Fruit fly (Drosophila melanogaster): Measurements from ENCODE around the gene salt.

Gene salt

DNA sequence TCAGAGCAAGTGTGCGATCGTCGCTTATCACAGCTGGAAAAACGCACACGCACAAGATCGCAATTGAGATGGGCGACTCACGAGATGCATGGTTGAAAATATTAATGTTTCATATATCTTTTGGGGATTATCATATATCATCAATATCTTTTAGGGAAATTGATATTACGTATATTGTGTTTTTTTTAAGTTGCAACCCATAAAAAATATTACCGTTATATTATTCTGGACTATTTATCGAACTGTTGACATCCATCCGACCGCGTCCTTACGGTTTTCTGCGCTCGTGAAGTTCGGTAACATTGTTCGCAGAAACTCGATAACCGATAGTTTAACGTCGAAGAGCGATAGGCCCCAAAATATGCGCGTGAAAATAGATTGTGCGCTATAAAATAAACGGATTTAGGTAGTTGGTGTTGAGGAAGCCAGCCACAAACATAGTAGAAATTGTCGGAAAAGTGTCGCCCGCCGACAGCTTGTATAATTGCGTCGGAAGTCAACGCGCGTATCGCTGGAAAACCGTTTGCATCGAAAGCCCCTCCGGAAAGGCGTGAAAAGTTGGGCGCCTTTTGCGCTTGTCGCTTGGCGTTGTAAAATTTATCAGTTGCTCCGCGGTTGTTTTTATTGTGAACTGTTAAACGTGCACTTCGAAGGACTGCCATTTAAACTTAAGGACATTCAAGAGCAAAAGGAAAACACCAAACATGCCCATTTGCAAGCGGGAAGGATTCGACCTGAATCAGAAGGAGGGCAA, 39.3 kb upstream of the salt start, which contains the start of the genes Mccc1 and Acf (continued):
- TF ChIP-seq dpn (GFP tag; optimal IDR thresholded peaks at IDR 0.05) (peak; percentile 42 to 51), CG6765 (GFP tag; optimal IDR thresholded peaks at IDR 0.05) (no peak), slbo (GFP tag; IDR thresholded peaks at IDR 0.05) (peak; percentile 43), CG15073 (GFP tag; optimal IDR thresholded peaks at IDR 0.05) (no peak), CG2116 (GFP tag; optimal IDR thresholded peaks at IDR 0.05) (peak; percentile 84), lilli (GFP tag; optimal IDR thresholded peaks at IDR 0.05) (peak; percentile 58), nau (GFP tag; optimal IDR thresholded peaks at IDR 0.05) (no peak), gro (GFP tag; optimal IDR thresholded peaks at IDR 0.05) (no peak), CG10267 (tag; optimal IDR thresholded peaks at IDR 0.05) (peak; percentile 52), HLH4C (GFP tag; IDR thresholded peaks at IDR 0.05; ENCODE audit: partially characterized antibody) (peak; percentile 76), CG30403 (GFP tag; optimal IDR thresholded peaks at IDR 0.05) (peak; percentile 65), wdn (GFP tag; IDR thresholded peaks at IDR 0.05) (peak; percentile 45; the same call in 1 of the 2 replicates), Dll (GFP tag; IDR thresholded peaks at IDR 0.05; ENCODE audit: partially characterized antibody) (peak; percentile 73), CG2120 (GFP tag; optimal IDR thresholded peaks at IDR 0.05) (peak; percentile 68), CG18011 (GFP tag; optimal IDR thresholded peaks at IDR 0.05) (no peak), ftz-f1 (GFP tag; optimal IDR thresholded peaks at IDR 0.05) (peak; percentile 4), CG7745 (tag; optimal IDR thresholded peaks at IDR 0.05) (no peak), Nf-YC (tag; optimal IDR thresholded peaks at IDR 0.05) (no peak), Fer3 (tag; optimal IDR thresholded peaks at IDR 0.05) (no peak), bbx (GFP tag; IDR thresholded peaks at IDR 0.05; ENCODE audit: partially characterized antibody) (peak; percentile 63), CG14710 (tag; optimal IDR thresholded peaks at IDR 0.05) (peak; percentile 60), CG31224 (GFP tag; IDR thresholded peaks at IDR 0.05) (no peak), MBD-R2 (GFP tag; IDR thresholded peaks at IDR 0.05) (peak; percentile 35; the same call in 1 of the 2 replicates), amos (GFP tag; IDR thresholded peaks at IDR 0.05; ENCODE audit: partially characterized antibody) (peak; percentile 65), Scr (GFP tag; IDR thresholded peaks at IDR 0.05; ENCODE audit: partially characterized antibody) (peak; percentile 69), sna (GFP tag; IDR thresholded peaks at IDR 0.05; ENCODE audit: partially characterized antibody) (peak; percentile 51; the same call in 1 of the 2 replicates), CG6791 (GFP tag; IDR thresholded peaks at IDR 0.05; ENCODE audit: partially characterized antibody) (peak; percentile 68; the same call in 2 of the 3 replicates), gem (tag; optimal IDR thresholded peaks at IDR 0.05) (no peak), lola (GFP tag; optimal IDR thresholded peaks at IDR 0.05) (peak in 1 of 3 experiments; percentile 3), Bteb2 (GFP tag; optimal IDR thresholded peaks at IDR 0.05) (peak; percentile 41), Dref (GFP tag; IDR thresholded peaks at IDR 0.05) (peak; percentile 71), prd (optimal IDR thresholded peaks at IDR 0.05) (no peak), prd (GFP tag; IDR thresholded peaks at IDR 0.05) (peak; percentile 38; the same call in 1 of the 3 replicates), Dip3 (GFP tag; optimal IDR thresholded peaks at IDR 0.05) (peak; percentile 26), CG14014 (GFP tag; IDR thresholded peaks at IDR 0.05) (0 out of 2 replicates have a peak, but pooled peaks have one; percentile 15), CG2875 (GFP tag; optimal IDR thresholded peaks at IDR 0.05) (no peak), CG30020 (tag; optimal IDR thresholded peaks at IDR 0.05) (peak; percentile 54), CG13287 (GFP tag; IDR thresholded peaks at IDR 0.05; ENCODE audit: partially characterized antibody) (peak; percentile 76), CG13775 (GFP tag; optimal IDR thresholded peaks at IDR 0.05) (peak; percentile 27), MESR4 (GFP tag; optimal IDR thresholded peaks at IDR 0.05) (peak; percentile 0), Sry-β (GFP tag; optimal IDR thresholded peaks at IDR 0.05) (peak; percentile 19), HmgZ (tag; optimal IDR thresholded peaks at IDR 0.05) (peak; percentile 47), CG1233 (GFP tag; optimal IDR thresholded peaks at IDR 0.05) (no peak), Doc2 (GFP tag; IDR thresholded peaks at IDR 0.05) (no peak), Rfx (GFP tag; IDR thresholded peaks at IDR 0.05) (peak; percentile 60), corto (GFP tag; optimal IDR thresholded peaks at IDR 0.05) (no peak), pb (GFP tag; optimal IDR thresholded peaks at IDR 0.05) (no peak), emc (GFP tag; optimal IDR thresholded peaks at IDR 0.05) (no peak)

All from whole organism, embryonic.